Worm (Caenorhabditis elegans) whole organism, L4/young adult: ENCODE data around the gene lgc-12.

Source experiments
- W03F9.2 ChIP-seq: fragments of 150-350 bp; optimal IDR thresholded peaks from 2 replicates; lab custom pipeline; 2014; ENCODE audit warnings: missing biosample characterization, missing genetic modification characterization
- dao-5 ChIP-seq: sonication (generic microtip); optimal IDR thresholded peaks from 2 replicates; lab custom pipeline; 2016; ENCODE audit warnings: missing genotype, missing genetic modification characterization, moderate library complexity, missing compliant biosample characterization
- him-1 ChIP-seq: sonication (generic microtip); optimal IDR thresholded peaks from 2 replicates; lab custom pipeline; 2016; ENCODE audit warnings: missing genotype, missing genetic modification reagents, missing genetic modification characterization, missing compliant biosample characterization

DNA sequence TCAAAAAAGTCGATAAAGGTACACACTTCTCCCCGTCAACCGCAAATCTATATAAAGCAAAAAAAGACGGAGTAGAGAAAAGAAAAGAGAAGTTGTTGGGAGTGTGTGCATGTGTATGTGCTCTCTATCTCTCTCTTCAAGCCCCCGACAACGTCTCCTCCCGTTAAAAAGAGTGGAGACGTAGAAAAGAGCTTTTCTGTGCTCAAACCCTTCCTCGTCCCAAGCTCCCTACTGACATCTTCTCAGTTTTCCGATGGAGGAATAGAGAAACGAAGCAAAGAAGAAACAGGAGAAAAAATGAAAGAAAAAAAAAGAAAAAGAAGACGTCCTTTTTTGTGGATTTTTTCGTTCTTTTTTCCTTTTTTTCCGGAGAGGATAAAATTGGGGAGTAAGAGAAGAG, 18.6 kb downstream of the lgc-12 start:
- TF ChIP-seq him-1 (tag; lab: Kevin White, UChicago) (peak; percentile 48), dao-5 (no peak), W03F9.2 (tag; lab: Kevin White, UChicago) (no peak)
